Worm (Caenorhabditis elegans) whole organism, young adult: ENCODE results near the gene T04F3.3.
A peak's percentile ranks its signal among the peaks of the same experiment; 100 is the strongest.

Source experiments
- B0261.1 ChIP-seq: sonication (generic microtip); optimal IDR thresholded peaks from 2 replicates; lab custom pipeline; 2016; ENCODE audit warnings: mild to moderate bottlenecking, missing genetic modification characterization, moderate library complexity, missing compliant biosample characterization
- F37B4.10 ChIP-seq: fragments of 200-800 bp; sonication (Bioruptor generic); IDR thresholded peaks from 2 replicates; pipeline ENCODE4 v1.3.6; 2022; ENCODE audit warnings: missing genetic modification characterization, missing compliant biosample characterization
- F39B2.1 ChIP-seq: fragments of 200-800 bp; sonication (Bioruptor generic); IDR thresholded peaks from 2 replicates; pipeline ENCODE4 v1.3.6; 2022; ENCODE audit warnings: missing genetic modification reagents, missing genetic modification characterization, missing compliant biosample characterization
- F57C9.4 ChIP-seq: sonication (generic microtip); optimal IDR thresholded peaks from 2 replicates; lab custom pipeline; 2017; ENCODE audit warnings: mild to moderate bottlenecking, missing genetic modification characterization, missing compliant biosample characterization
- Y56A3A.18 ChIP-seq: fragments of 200-800 bp; sonication (Bioruptor generic); IDR thresholded peaks from 2 replicates; pipeline ENCODE4 v1.3.6; 2022; ENCODE audit warnings: missing genetic modification reagents, missing genetic modification characterization, missing compliant biosample characterization
- Y79H2A.3 ChIP-seq: fragments of 200-800 bp; sonication (Bioruptor generic); conservative IDR thresholded peaks from 2 replicates; pipeline ENCODE4 v1.3.6; 2022; ENCODE audit warnings: missing genetic modification reagents, missing genetic modification characterization, missing compliant biosample characterization
- Y95B8A.8 ChIP-seq: fragments of 200-800 bp; sonication (Bioruptor generic); IDR thresholded peaks from 2 replicates; pipeline ENCODE4 v1.3.6; 2022; ENCODE audit warnings: missing genetic modification reagents, missing genetic modification characterization, missing compliant biosample characterization
- ama-1 ChIP-seq, 3 experiments: fragments of 150-350 bp in 1 of 3; sonication (generic microtip) in 2 of 3; optimal IDR thresholded peaks; 2 replicates each; lab custom pipeline; 2014 to 2018; ENCODE audit warnings: missing biosample characterization in 2 of 3, missing genetic modification characterization in 2 of 3, missing genetic modification reagents in 2 of 3
- atf-7 ChIP-seq: sonication (generic microtip); optimal IDR thresholded peaks from 2 replicates; lab custom pipeline; 2017; ENCODE audit warnings: mild to moderate bottlenecking, missing genetic modification characterization, missing compliant biosample characterization
- attf-5 ChIP-seq: fragments of 200-800 bp; sonication (Bioruptor generic); optimal IDR thresholded peaks from 2 replicates; lab custom pipeline; 2018; ENCODE audit warnings: mild to moderate bottlenecking, missing genetic modification characterization, missing compliant biosample characterization
- attf-6 ChIP-seq: fragments of 200-800 bp; sonication (Bioruptor generic); IDR thresholded peaks from 2 replicates; pipeline ENCODE4 v1.3.6; 2022; ENCODE audit warnings: missing genetic modification reagents, missing genetic modification characterization, missing compliant biosample characterization
- bed-1 ChIP-seq: fragments of 200-800 bp; sonication (Bioruptor generic); IDR thresholded peaks from 2 replicates; pipeline ENCODE4 v1.3.6; 2022; ENCODE audit warnings: missing genetic modification reagents, missing genetic modification characterization, missing compliant biosample characterization
- cebp-2 ChIP-seq: fragments of 200-800 bp; sonication (Bioruptor generic); IDR thresholded peaks from 2 replicates; pipeline ENCODE4 v1.3.6; 2022; ENCODE audit warnings: missing genetic modification characterization, missing compliant biosample characterization
- dpl-1 ChIP-seq: fragments of 150-350 bp; optimal IDR thresholded peaks from 2 replicates; lab custom pipeline; 2014; ENCODE audit warnings: missing biosample characterization, missing genetic modification reagents, missing genetic modification characterization
- efl-1 ChIP-seq: fragments of 150-350 bp; optimal IDR thresholded peaks from 2 replicates; lab custom pipeline; 2014; ENCODE audit warnings: missing biosample characterization, missing genetic modification reagents, missing genetic modification characterization
- ekl-4 ChIP-seq: fragments of 200-800 bp; sonication (Bioruptor generic); IDR thresholded peaks from 2 replicates; pipeline ENCODE4 v1.3.6; 2022; ENCODE audit warnings: missing genetic modification reagents, missing genetic modification characterization, missing compliant biosample characterization
- fkh-3 ChIP-seq: sonication (generic microtip); optimal IDR thresholded peaks from 2 replicates; lab custom pipeline; 2016; ENCODE audit warnings: mild to moderate bottlenecking, missing genetic modification characterization, missing compliant biosample characterization
- hlh-12 ChIP-seq: sonication (generic microtip); optimal IDR thresholded peaks from 2 replicates; lab custom pipeline; 2016; ENCODE audit warnings: missing genetic modification characterization, missing compliant biosample characterization
- hmg-1.2 ChIP-seq: fragments of 200-800 bp; sonication (Bioruptor generic); IDR thresholded peaks from 2 replicates; pipeline ENCODE4 v1.3.6; 2022; ENCODE audit warnings: missing genetic modification reagents, missing genetic modification characterization, missing compliant biosample characterization
- lin-26 ChIP-seq: fragments of 200-800 bp; sonication (Bioruptor generic); IDR thresholded peaks from 2 replicates; pipeline ENCODE4 v1.3.6; 2022; ENCODE audit warnings: missing genetic modification reagents, missing genetic modification characterization, missing compliant biosample characterization
- lin-35 ChIP-seq, 3 experiments: fragments of 150-350 bp in 2 of 3; sonication (generic microtip) in 1 of 3; optimal IDR thresholded peaks; 2 replicates each; lab custom pipeline; 2014 to 2018; ENCODE audit warnings: missing biosample characterization in 3 of 3, missing genetic modification characterization in 3 of 3, missing genetic modification reagents in 3 of 3
- lin-54 ChIP-seq: fragments of 200-800 bp; sonication (Bioruptor generic); optimal IDR thresholded peaks from 2 replicates; lab custom pipeline; 2018; ENCODE audit warnings: mild to moderate bottlenecking, missing genetic modification characterization, missing compliant biosample characterization
- lsl-1 ChIP-seq: fragments of 200-800 bp; sonication (Bioruptor generic); optimal IDR thresholded peaks from 2 replicates; lab custom pipeline; 2018; ENCODE audit warnings: mild to moderate bottlenecking, missing genetic modification characterization, moderate library complexity, missing compliant biosample characterization
- mel-28 ChIP-seq: sonication (generic microtip); optimal IDR thresholded peaks from 2 replicates; lab custom pipeline; 2016; ENCODE audit warnings: borderline replicate concordance, mild to moderate bottlenecking, missing genetic modification characterization, missing compliant biosample characterization
- nfya-1 ChIP-seq: sonication (generic microtip); optimal IDR thresholded peaks from 2 replicates; lab custom pipeline; 2017; ENCODE audit warnings: antibody characterized with exemption, missing compliant biosample characterization, missing genetic modification characterization, borderline replicate concordance; ENCODE audit not compliant: insufficient read depth
- nhr-179 ChIP-seq: sonication (generic microtip); optimal IDR thresholded peaks from 2 replicates; lab custom pipeline; 2016; ENCODE audit warnings: mild to moderate bottlenecking, missing genetic modification characterization, missing compliant biosample characterization
- nhr-80 ChIP-seq: sonication (generic microtip); optimal IDR thresholded peaks from 2 replicates; lab custom pipeline; 2016; ENCODE audit warnings: missing genetic modification characterization, missing compliant biosample characterization
- rec-8 ChIP-seq, 2 experiments: sonication (generic microtip); optimal IDR thresholded peaks; 2 replicates each; lab custom pipeline; 2016; ENCODE audit warnings: mild to moderate bottlenecking in 2 of 2, missing genetic modification characterization in 2 of 2, missing genetic modification reagents in 2 of 2, missing genotype in 2 of 2, missing biosample characterization in 1 of 2, missing compliant biosample characterization in 1 of 2, moderate library complexity in 1 of 2
- snpc-3.4 ChIP-seq: sonication (generic microtip); optimal IDR thresholded peaks from 2 replicates; lab custom pipeline; 2017; ENCODE audit warnings: missing genetic modification characterization, mild to moderate bottlenecking, missing compliant biosample characterization, antibody characterized with exemption, moderate library complexity, missing genotype, missing genetic modification reagents
- somi-1 ChIP-seq: fragments of 200-800 bp; sonication (Bioruptor generic); optimal IDR thresholded peaks from 2 replicates; lab custom pipeline; 2018; ENCODE audit warnings: mild to moderate bottlenecking, missing genetic modification characterization, missing compliant biosample characterization
- sptf-2 ChIP-seq: fragments of 200-800 bp; sonication (Bioruptor generic); optimal IDR thresholded peaks from 2 replicates; lab custom pipeline; 2018; ENCODE audit warnings: mild to moderate bottlenecking, missing genetic modification characterization, missing compliant biosample characterization
- zfh-2 ChIP-seq: fragments of 200-800 bp; sonication (Bioruptor generic); conservative IDR thresholded peaks from 2 replicates; pipeline ENCODE4 v1.3.6; 2022; ENCODE audit warnings: missing genetic modification reagents, missing genetic modification characterization, missing compliant biosample characterization
- ztf-25 ChIP-seq: fragments of 200-800 bp; sonication (Bioruptor generic); IDR thresholded peaks from 2 replicates; pipeline ENCODE4 v1.3.6; 2022; ENCODE audit warnings: missing genetic modification reagents, missing genetic modification characterization, missing compliant biosample characterization
- ztf-26 ChIP-seq: sonication (generic microtip); optimal IDR thresholded peaks from 2 replicates; lab custom pipeline; 2017; ENCODE audit warnings: missing genetic modification characterization, missing compliant biosample characterization

Gene T04F3.3

ce11 chrV:11739820-11740219, 18.9 kb upstream of the T04F3.3 start, which contains the start of gene T04F3.1:
Gene T04F3.1 (plus strand): TSS chrV:11740065.
- TF ChIP-seq nfya-1 (tag; lab: Kevin White, UChicago) (no peak), Y95B8A.8 (GFP tag; lab: Robert Waterston, UW) (no peak), ztf-26 (tag; lab: Kevin White, UChicago) (no peak), zfh-2 (GFP tag; lab: Robert Waterston, UW) (no peak), atf-7 (tag; lab: Kevin White, UChicago) (no peak)

- TF ChIP-seq attf-6 (GFP tag; lab: Robert Waterston, UW) = no peak
- TF ChIP-seq snpc-3.4 (tag; lab: Kevin White, UChicago) = no peak
- TF ChIP-seq attf-5 = no peak
- TF ChIP-seq ztf-25 = no peak
- no peak for TF ChIP-seq ama-1 (optimal IDR thresholded peaks at IDR 0.05; lab: Kevin White, UChicago)
- TF ChIP-seq ama-1 (GFP tag; optimal IDR thresholded peaks at IDR 0.05; lab: Kevin White, UChicago) = no peak
- no peak for TF ChIP-seq F37B4.10 (GFP tag; lab: Robert Waterston, UW)
- TF ChIP-seq F39B2.1 (GFP tag; lab: Robert Waterston, UW) = no peak
- TF ChIP-seq fkh-3 (tag; lab: Kevin White, UChicago) = no peak
- TF ChIP-seq efl-1 (GFP tag; lab: Kevin White, UChicago) = no peak
- no peak for TF ChIP-seq somi-1 (GFP tag; lab: Kevin White, UChicago)
- TF ChIP-seq ekl-4 (GFP tag; lab: Robert Waterston, UW) = no peak
- TF ChIP-seq hmg-1.2 = no peak
- no peak for TF ChIP-seq rec-8 (tag; optimal IDR thresholded peaks at IDR 0.05; lab: Kevin White, UChicago)
- no peak for TF ChIP-seq cebp-2 (GFP tag; lab: Robert Waterston, UW)
- TF ChIP-seq lin-54 = no peak
- no peak for TF ChIP-seq Y56A3A.18
- TF ChIP-seq Y79H2A.3 = no peak
- TF ChIP-seq, all 124 proteins: peak for 0
Measured at ce11 chrV:11741078-11741477, 17.7 kb upstream of the T04F3.3 start.

- no peak for TF ChIP-seq lsl-1 (GFP tag; lab: Kevin White, UChicago)
- no peak for TF ChIP-seq lin-35 (GFP tag; optimal IDR thresholded peaks at IDR 0.05; lab: Kevin White, UChicago)
- TF ChIP-seq F57C9.4 (tag; lab: Kevin White, UChicago) = no peak
- no peak for TF ChIP-seq bed-1 (GFP tag; lab: Robert Waterston, UW)
- TF ChIP-seq efl-1 (GFP tag; lab: Kevin White, UChicago) = no peak
- no peak for TF ChIP-seq sptf-2 (GFP tag; lab: Kevin White, UChicago)
- no peak for TF ChIP-seq hlh-12 (tag; lab: Kevin White, UChicago)
Measured at ce11 chrV:11751480-11751879, 7.3 kb upstream of the T04F3.3 start.

- TF ChIP-seq nhr-80 (tag; lab: Kevin White, UChicago) (peak; percentile 84), lin-26 (GFP tag; lab: Robert Waterston, UW) (no peak)
Measured at ce11 chrV:11755848-11756247, 2.9 kb upstream of the T04F3.3 start.

- TF ChIP-seq B0261.1 (tag; lab: Kevin White, UChicago) (no peak), dpl-1 (GFP tag; lab: Kevin White, UChicago) (no peak), zfh-2 (GFP tag; lab: Robert Waterston, UW) (no peak), nhr-179 (tag; lab: Kevin White, UChicago) (no peak), mel-28 (tag; lab: Kevin White, UChicago) (no peak)
Measured at ce11 chrV:11757358-11757757, 1.4 kb upstream of the T04F3.3 start, which contains the start of gene smoc-1. Gene smoc-1 (plus strand): TSS chrV:11757658.
